Worm (Caenorhabditis elegans) whole organism, L1 larva: ENCODE data around the gene F23A7.3.
A peak's percentile ranks its signal among the peaks of the same experiment; 100 is the strongest.

Experiments used
- C04F5.9 ChIP-seq: sonication (generic microtip); optimal IDR thresholded peaks from 2 replicates; lab custom pipeline; 2016; ENCODE audit warnings: missing genetic modification characterization, missing compliant biosample characterization
- C16A3.4 ChIP-seq: fragments of 150-350 bp; optimal IDR thresholded peaks from 2 replicates; lab custom pipeline; 2014; ENCODE audit warnings: missing biosample characterization, missing genetic modification characterization
- Y116A8C.19 ChIP-seq: sonication (generic microtip); optimal IDR thresholded peaks from 2 replicates; lab custom pipeline; 2016; ENCODE audit warnings: missing compliant biosample characterization, missing genetic modification characterization, borderline replicate concordance
- aha-1 ChIP-seq: fragments of 150-350 bp; optimal IDR thresholded peaks from 2 replicates; lab custom pipeline; 2014; ENCODE audit warnings: missing biosample characterization, missing genetic modification characterization
- blmp-1 ChIP-seq: fragments of 150-350 bp; optimal IDR thresholded peaks from 2 replicates; lab custom pipeline; 2014; ENCODE audit warnings: missing biosample characterization, missing genetic modification characterization
- ceh-88 ChIP-seq: fragments of 200-800 bp; sonication (Bioruptor generic); IDR thresholded peaks from 2 replicates; pipeline ENCODE4 v1.3.6; 2022; ENCODE audit warnings: missing genetic modification characterization, missing compliant biosample characterization
- ceh-90 ChIP-seq: sonication (generic microtip); optimal IDR thresholded peaks from 2 replicates; lab custom pipeline; 2016; ENCODE audit warnings: missing genetic modification characterization, missing compliant biosample characterization
- ces-1 ChIP-seq: fragments of 150-350 bp; optimal IDR thresholded peaks from 2 replicates; lab custom pipeline; 2014; ENCODE audit warnings: missing biosample characterization, missing genetic modification reagents, missing genetic modification characterization
- efl-1 ChIP-seq, 4 experiments: fragments of 150-350 bp; optimal IDR thresholded peaks in 3 of 4; peaks in 1 of 4; 1 replicate in 1 of 4; 2 replicates in 3 of 4; lab custom pipeline; 2014; ENCODE audit warnings: missing biosample characterization in 2 of 4, missing genetic modification characterization in 2 of 4, missing genetic modification reagents in 2 of 4
- efl-3 ChIP-seq: fragments of 200-800 bp; sonication (Bioruptor generic); optimal IDR thresholded peaks from 2 replicates; lab custom pipeline; 2018; ENCODE audit warnings: mild to moderate bottlenecking, missing genetic modification characterization, missing compliant biosample characterization
- elt-2 ChIP-seq: sonication (generic microtip); optimal IDR thresholded peaks from 2 replicates; lab custom pipeline; 2016; ENCODE audit warnings: missing genetic modification characterization, mild to moderate bottlenecking, inconsistent platforms, missing compliant biosample characterization, missing genetic modification reagents
- elt-3 ChIP-seq, 6 experiments: fragments of 150-350 bp in 1 of 6; sonication (generic microtip); optimal IDR thresholded peaks; 2 replicates each; lab custom pipeline; 2017 to 2018; ENCODE audit warnings: missing biosample characterization in 6 of 6, missing genetic modification characterization in 6 of 6, inconsistent platforms in 1 of 6
- fkh-8 ChIP-seq: sonication (generic microtip); optimal IDR thresholded peaks from 2 replicates; lab custom pipeline; 2016; ENCODE audit warnings: mild to moderate bottlenecking, missing genetic modification characterization, missing compliant biosample characterization
- hlh-17 ChIP-seq: fragments of 200-800 bp; sonication (Bioruptor generic); optimal IDR thresholded peaks from 2 replicates; lab custom pipeline; 2018; ENCODE audit warnings: missing genetic modification characterization, mild to moderate bottlenecking, missing compliant biosample characterization, moderate library complexity, borderline replicate concordance
- hpl-2 ChIP-seq: fragments of 150-350 bp; optimal IDR thresholded peaks from 2 replicates; lab custom pipeline; 2014; ENCODE audit warnings: missing biosample characterization, missing genetic modification reagents, missing genetic modification characterization
- lir-3 ChIP-seq: sonication (generic microtip); optimal IDR thresholded peaks from 2 replicates; lab custom pipeline; 2016; ENCODE audit warnings: mild to moderate bottlenecking, missing genetic modification characterization, moderate library complexity, missing compliant biosample characterization; ENCODE audit not compliant: poor library complexity
- mab-9 ChIP-seq: fragments of 200-800 bp; sonication (Bioruptor generic); IDR thresholded peaks from 2 replicates; pipeline ENCODE4 v1.3.6; 2022; ENCODE audit warnings: missing genetic modification reagents, missing genetic modification characterization, missing compliant biosample characterization
- mdl-1 ChIP-seq, 2 experiments: fragments of 150-350 bp; optimal IDR thresholded peaks; 2 replicates each; lab custom pipeline; 2014 to 2017; ENCODE audit warnings: missing biosample characterization in 2 of 2, missing genetic modification characterization in 2 of 2, inconsistent platforms in 1 of 2
- mep-1 ChIP-seq: fragments of 150-350 bp; optimal IDR thresholded peaks from 2 replicates; lab custom pipeline; 2014; ENCODE audit warnings: missing biosample characterization, missing genetic modification characterization
- nhr-12 ChIP-seq: sonication (generic microtip); optimal IDR thresholded peaks from 2 replicates; lab custom pipeline; 2017; ENCODE audit warnings: missing biosample characterization, missing genetic modification characterization
- nhr-19 ChIP-seq: fragments of 200-800 bp; sonication (Bioruptor generic); conservative IDR thresholded peaks from 2 replicates; pipeline ENCODE4 v1.3.6; 2022; ENCODE audit warnings: missing genetic modification characterization, missing compliant biosample characterization
- nhr-20 ChIP-seq: sonication (generic microtip); optimal IDR thresholded peaks from 2 replicates; lab custom pipeline; 2016; ENCODE audit warnings: mild to moderate bottlenecking, missing genetic modification characterization, missing compliant biosample characterization
- nhr-237 ChIP-seq: fragments of 150-350 bp; optimal IDR thresholded peaks from 2 replicates; lab custom pipeline; 2014; ENCODE audit warnings: missing biosample characterization, missing genetic modification characterization
- nhr-47 ChIP-seq: sonication (generic microtip); optimal IDR thresholded peaks from 2 replicates; lab custom pipeline; 2016; ENCODE audit warnings: mild to moderate bottlenecking, missing genetic modification characterization, moderate library complexity, missing compliant biosample characterization
- nhr-71 ChIP-seq: sonication (generic microtip); optimal IDR thresholded peaks from 2 replicates; lab custom pipeline; 2016; ENCODE audit warnings: mild to moderate bottlenecking, missing genetic modification characterization, moderate library complexity, missing compliant biosample characterization
- nhr-76 ChIP-seq: sonication (generic microtip); optimal IDR thresholded peaks from 2 replicates; lab custom pipeline; 2017; ENCODE audit warnings: missing biosample characterization, missing genetic modification characterization
- nhr-77 ChIP-seq: fragments of 150-350 bp; optimal IDR thresholded peaks from 2 replicates; lab custom pipeline; 2014; ENCODE audit warnings: missing biosample characterization, missing genetic modification characterization
- nhr-90 ChIP-seq: sonication (generic microtip); optimal IDR thresholded peaks from 2 replicates; lab custom pipeline; 2016; ENCODE audit warnings: mild to moderate bottlenecking, missing genetic modification characterization, missing compliant biosample characterization; ENCODE audit not compliant: poor library complexity
- pag-3 ChIP-seq: sonication (generic microtip); optimal IDR thresholded peaks from 2 replicates; lab custom pipeline; 2017; ENCODE audit warnings: missing genetic modification characterization, mild to moderate bottlenecking, missing compliant biosample characterization, antibody characterized with exemption, borderline replicate concordance; ENCODE audit not compliant: insufficient read depth
- pax-3 ChIP-seq: fragments of 200-800 bp; sonication (Bioruptor generic); optimal IDR thresholded peaks from 2 replicates; lab custom pipeline; 2018; ENCODE audit warnings: mild to moderate bottlenecking, missing genetic modification characterization, moderate library complexity, missing compliant biosample characterization
- pqm-1 ChIP-seq: sonication (generic microtip); optimal IDR thresholded peaks from 3 replicates; lab custom pipeline; 2017; ENCODE audit warnings: missing biosample characterization, missing genetic modification characterization
- snpc-4 ChIP-seq: fragments of 150-350 bp; optimal IDR thresholded peaks from 2 replicates; lab custom pipeline; 2014; ENCODE audit warnings: missing biosample characterization, missing genetic modification characterization
- snu-23 ChIP-seq: sonication (generic microtip); optimal IDR thresholded peaks from 2 replicates; lab custom pipeline; 2016; ENCODE audit warnings: missing genetic modification characterization, missing compliant biosample characterization
- sox-4 ChIP-seq: sonication (generic microtip); optimal IDR thresholded peaks from 2 replicates; lab custom pipeline; 2016; ENCODE audit warnings: missing genetic modification characterization, missing compliant biosample characterization
- sptf-1 ChIP-seq: fragments of 150-350 bp; optimal IDR thresholded peaks from 2 replicates; lab custom pipeline; 2014; ENCODE audit warnings: missing biosample characterization, missing genetic modification characterization
- sup-37 ChIP-seq: fragments of 200-800 bp; sonication (Bioruptor generic); optimal IDR thresholded peaks from 2 replicates; lab custom pipeline; 2018; ENCODE audit warnings: mild to moderate bottlenecking, missing genetic modification characterization, missing compliant biosample characterization
- tbx-2 ChIP-seq: sonication (generic microtip); optimal IDR thresholded peaks from 2 replicates; lab custom pipeline; 2016; ENCODE audit warnings: missing genetic modification characterization, missing compliant biosample characterization
- tlp-1 ChIP-seq: fragments of 150-350 bp; optimal IDR thresholded peaks from 2 replicates; lab custom pipeline; 2014; ENCODE audit warnings: missing biosample characterization, missing genetic modification characterization
- unc-86 ChIP-seq: sonication (generic microtip); optimal IDR thresholded peaks from 2 replicates; lab custom pipeline; 2016; ENCODE audit warnings: missing genetic modification characterization, missing compliant biosample characterization
- vab-15 ChIP-seq: sonication (generic microtip); optimal IDR thresholded peaks from 2 replicates; lab custom pipeline; 2017; ENCODE audit warnings: missing genotype, mild to moderate bottlenecking, missing genetic modification characterization, missing compliant biosample characterization
- zag-1 ChIP-seq: fragments of 150-350 bp; optimal IDR thresholded peaks from 2 replicates; lab custom pipeline; 2014; ENCODE audit warnings: missing biosample characterization, missing genetic modification characterization

F23A7.3 gene

DNA sequence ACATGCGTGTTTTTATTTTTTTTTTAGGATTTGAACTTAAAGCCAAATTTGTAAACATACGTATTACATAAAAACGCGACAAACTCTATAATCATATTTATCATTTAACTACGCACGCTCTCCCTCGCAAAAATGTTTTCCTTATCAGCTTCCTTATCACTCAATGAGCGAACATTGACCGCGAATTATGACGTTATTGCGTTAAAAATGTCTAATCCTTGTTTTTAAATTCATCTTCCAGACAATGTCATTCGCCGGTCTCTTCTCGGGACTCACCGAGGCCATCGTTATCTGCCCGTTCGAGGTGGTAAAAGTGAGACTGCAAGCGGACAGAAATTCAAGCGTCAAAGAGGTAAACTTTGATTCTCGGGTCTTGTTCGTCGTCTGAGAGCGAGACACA lies 27.2 kb upstream of the F23A7.3 start (continued):
- TF ChIP-seq mdl-1 (tag; optimal IDR thresholded peaks at IDR 0.05; lab: Kevin White, UChicago) (peak in 1 of 2 experiments; percentile 18), snpc-4 (tag; lab: Kevin White, UChicago) (no peak), tbx-2 (no peak), efl-1 (optimal IDR thresholded peaks at IDR 0.05; lab: Kevin White, UChicago) (no peak), efl-1 (GFP tag; optimal IDR thresholded peaks at IDR 0.05 in 1 of 2; lab: Kevin White, UChicago) (peak in 1 of 2 experiments; percentile 3), sup-37 (GFP tag; lab: Kevin White, UChicago) (no peak), pag-3 (no peak), C16A3.4 (tag; lab: Kevin White, UChicago) (no peak), sptf-1 (tag; lab: Kevin White, UChicago) (no peak), nhr-47 (tag; lab: Kevin White, UChicago) (peak; percentile 15), nhr-77 (tag; lab: Kevin White, UChicago) (no peak), aha-1 (tag; lab: Kevin White, UChicago) (no peak), blmp-1 (peak; percentile 22), nhr-19 (GFP tag; lab: Robert Waterston, UW) (peak; percentile 78), mep-1 (tag; lab: Kevin White, UChicago) (no peak), elt-2 (peak; percentile 99), hlh-17 (GFP tag; lab: Kevin White, UChicago) (no peak), C04F5.9 (tag; lab: Kevin White, UChicago) (no peak), unc-86 (tag; lab: Kevin White, UChicago) (no peak), ces-1 (no peak), sox-4 (tag; lab: Kevin White, UChicago) (no peak), nhr-12 (tag; lab: Kevin White, UChicago) (no peak), tlp-1 (tag; lab: Kevin White, UChicago) (no peak), zag-1 (tag; lab: Kevin White, UChicago) (no peak), nhr-76 (tag; lab: Kevin White, UChicago) (no peak), mab-9 (GFP tag; lab: Robert Waterston, UW) (no peak), nhr-237 (tag; lab: Kevin White, UChicago) (no peak), nhr-20 (tag; lab: Kevin White, UChicago) (peak; percentile 66), ceh-88 (GFP tag; lab: Robert Waterston, UW) (no peak), fkh-8 (tag; lab: Kevin White, UChicago) (no peak), nhr-71 (tag; lab: Kevin White, UChicago) (peak; percentile 73), efl-3 (no peak), pqm-1 (no peak), lir-3 (tag; lab: Kevin White, UChicago) (no peak), elt-3 (tag; optimal IDR thresholded peaks at IDR 0.05; lab: Kevin White, UChicago) (peak; percentile 89 to 98 (median 94)), Y116A8C.19 (tag; lab: Kevin White, UChicago) (no peak)
- TF ChIP-seq, all 84 proteins: peak for 15

DNA sequence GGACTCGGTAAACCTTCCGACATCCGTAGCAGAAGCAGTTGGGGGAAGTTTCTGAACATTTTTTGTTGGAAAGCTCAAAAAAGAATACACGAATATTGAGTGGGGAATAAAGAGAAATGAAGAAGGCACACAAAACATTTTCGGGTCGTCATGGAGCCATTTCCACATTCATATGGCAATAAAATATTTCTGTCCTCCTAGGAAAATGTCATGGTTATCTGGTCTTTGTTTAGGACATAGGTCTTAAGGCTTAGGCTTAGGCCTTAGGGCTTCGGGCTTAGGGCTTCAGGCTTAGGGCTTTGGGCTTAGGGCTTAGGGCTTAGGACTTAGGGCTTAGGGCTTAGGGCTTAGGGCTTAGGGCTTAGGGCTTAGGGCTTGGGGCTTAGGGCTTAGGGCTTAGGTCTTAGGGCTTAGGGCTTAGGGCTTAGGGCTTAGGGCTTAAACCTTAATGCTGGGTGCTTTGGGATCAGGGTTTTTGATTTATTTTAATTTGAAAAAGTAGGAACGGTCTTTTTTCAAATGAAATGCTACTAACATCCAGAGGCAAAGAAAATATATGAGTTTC lies 20.5 kb upstream of the F23A7.3 start, which contains the start of gene R11.3:
R11.3 (minus strand) TSS at position 51 of the 565 bp plus-strand sequence.
- TF ChIP-seq pax-3 (tag; lab: Kevin White, UChicago) = no peak
- TF ChIP-seq Y116A8C.19 (tag; lab: Kevin White, UChicago) = no peak
- TF ChIP-seq vab-15 (tag; lab: Kevin White, UChicago) = no peak
- no peak for TF ChIP-seq ceh-90 (tag; lab: Kevin White, UChicago)
- no peak for TF ChIP-seq unc-86 (tag; lab: Kevin White, UChicago)
- TF ChIP-seq ces-1 = no peak
- no peak for TF ChIP-seq efl-1 (optimal IDR thresholded peaks at IDR 0.05; lab: Kevin White, UChicago)
- no peak for TF ChIP-seq efl-1 (GFP tag; optimal IDR thresholded peaks at IDR 0.05 in 1 of 2; lab: Kevin White, UChicago)
- TF ChIP-seq nhr-90 (tag; lab: Kevin White, UChicago) = no peak
- no peak for TF ChIP-seq hpl-2 (GFP tag; lab: Kevin White, UChicago)
- TF ChIP-seq nhr-12 (tag; lab: Kevin White, UChicago) = no peak
- no peak for TF ChIP-seq snu-23
- no peak for TF ChIP-seq hlh-17 (GFP tag; lab: Kevin White, UChicago)
- TF ChIP-seq pqm-1 = no peak
